Worm (Caenorhabditis elegans) whole organism, L4/young adult: Measurements from ENCODE around the gene T05H4.11.

Source experiments
- W03F9.2 ChIP-seq: fragments of 150-350 bp; optimal IDR thresholded peaks from 2 replicates; lab custom pipeline; 2014; ENCODE audit warnings: missing biosample characterization, missing genetic modification characterization
- dao-5 ChIP-seq: sonication (generic microtip); optimal IDR thresholded peaks from 2 replicates; lab custom pipeline; 2016; ENCODE audit warnings: missing genotype, missing genetic modification characterization, moderate library complexity, missing compliant biosample characterization
- him-1 ChIP-seq: sonication (generic microtip); optimal IDR thresholded peaks from 2 replicates; lab custom pipeline; 2016; ENCODE audit warnings: missing genotype, missing genetic modification reagents, missing genetic modification characterization, missing compliant biosample characterization

- TF ChIP-seq W03F9.2 (tag; lab: Kevin White, UChicago) (no peak), him-1 (tag; lab: Kevin White, UChicago) (no peak), dao-5 (tag; lab: Kevin White, UChicago) (no peak)
These were observed 38.2 kb upstream of the T05H4.11 start for ce11 chrV:6464238-6464637.
